Fruit fly (Drosophila melanogaster) whole organism, wandering third instar larva: ENCODE results near the gene Acbp3.

Source experiments
- Hr83 ChIP-seq: fragments of 200-300 bp; sonication (Bioruptor generic); optimal IDR thresholded peaks from 2 replicates; lab custom pipeline; 2016; ENCODE audit warnings: missing biosample characterization, mild to moderate bottlenecking, missing genetic modification characterization, moderate library complexity; ENCODE audit not compliant: poor library complexity, severe bottlenecking
- OdsH ChIP-seq: fragments of 200-800 bp; sonication (Bioruptor generic); optimal IDR thresholded peaks from 2 replicates; lab custom pipeline; 2016; ENCODE audit warnings: missing biosample characterization, mild to moderate bottlenecking, missing genetic modification characterization
- Vsx2 ChIP-seq: fragments of 200-300, 225-300 bp; sonication (Bioruptor generic); optimal IDR thresholded peaks from 2 replicates; lab custom pipeline; 2018; ENCODE audit warnings: missing biosample characterization, missing genetic modification characterization; ENCODE audit not compliant: partially characterized antibody
- ey ChIP-seq: fragments of 200-800 bp; sonication (Bioruptor generic); optimal IDR thresholded peaks from 2 replicates; lab custom pipeline; 2016; ENCODE audit warnings: missing biosample characterization, missing genetic modification characterization
- fru ChIP-seq: fragments of 200-800 bp; sonication (Bioruptor generic); optimal IDR thresholded peaks from 3 replicates; lab custom pipeline; 2016; ENCODE audit warnings: missing biosample characterization, mild to moderate bottlenecking, missing genetic modification characterization
- psq ChIP-seq: fragments of 200-800 bp; sonication (Bioruptor generic); optimal IDR thresholded peaks from 3 replicates; lab custom pipeline; 2017; ENCODE audit warnings: missing biosample characterization, mild to moderate bottlenecking, missing genetic modification characterization, moderate library complexity

dm6 chr3L:7090764-7091163 lies 39.9 kb upstream of the Acbp3 start:
- TF ChIP-seq Hr83 (GFP tag; lab: Kevin White, UChicago) (no peak), OdsH (GFP tag; lab: Kevin White, UChicago) (no peak), psq (GFP tag; lab: Kevin White, UChicago) (no peak), fru (GFP tag; lab: Kevin White, UChicago) (peak; percentile 2), Vsx2 (GFP tag; lab: Kevin White, UChicago) (no peak), ey (no peak)
